Worm (Caenorhabditis elegans): ENCODE results near the gene lap-2.

DNA sequence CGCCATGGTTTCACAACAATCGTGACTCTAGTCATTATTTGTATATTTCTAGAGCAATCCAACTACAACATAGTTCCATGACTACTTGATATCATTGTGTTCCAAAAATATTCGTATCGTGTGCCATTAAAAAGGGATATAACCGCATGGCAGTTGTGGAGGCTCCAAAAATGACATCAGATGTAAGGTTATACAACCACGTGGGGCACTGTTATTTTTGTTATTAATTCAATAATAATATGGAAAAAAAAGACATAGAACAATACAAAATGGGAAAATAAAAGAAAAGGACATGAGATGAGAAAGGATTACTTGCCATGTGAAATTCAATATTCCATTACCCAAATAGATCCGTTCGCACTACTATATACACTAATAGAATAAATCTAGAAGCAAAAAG lies 31.9 kb downstream of the lap-2 start:
- TF ChIP-seq pha-4 (GFP tag; IDR thresholded peaks at IDR 0.05) = no peak
- no peak for TF ChIP-seq pha-4 (tag; optimal IDR thresholded peaks at IDR 0.05)
- no peak for TF ChIP-seq zfp-3 (GFP tag; conservative IDR thresholded peaks at IDR 0.05)
- TF ChIP-seq skn-1 (tag; optimal IDR thresholded peaks at IDR 0.05) = no peak
- TF ChIP-seq mep-1 (tag; optimal IDR thresholded peaks at IDR 0.05) = no peak
- no peak for TF ChIP-seq nhr-25 (tag; optimal IDR thresholded peaks at IDR 0.05; ENCODE audit: borderline replicate concordance, insufficient read depth)
- TF ChIP-seq ZK546.5 (tag; optimal IDR thresholded peaks at IDR 0.05) = no peak
- TF ChIP-seq lin-15B (tag; optimal IDR thresholded peaks at IDR 0.05) = no peak
- TF ChIP-seq arid-1 (GFP tag; conservative IDR thresholded peaks at IDR 0.05) = no peak
- TF ChIP-seq nhr-28 (tag; optimal IDR thresholded peaks at IDR 0.05) = no peak
- TF ChIP-seq hif-1 (tag; optimal IDR thresholded peaks at IDR 0.05) = no peak
- no peak for TF ChIP-seq tra-1 (GFP tag; IDR thresholded peaks at IDR 0.05)
